Worm (Caenorhabditis elegans) whole organism, L4 larva: ENCODE measurements around the gene ugt-46.

Experiments
- ZK546.5 ChIP-seq, 2 experiments: sonication (generic microtip); optimal IDR thresholded peaks; 2 replicates each; lab custom pipeline; 2017; ENCODE audit warnings: missing biosample characterization in 2 of 2, missing genetic modification characterization in 2 of 2
- daf-12 ChIP-seq: fragments of 150-350 bp; optimal IDR thresholded peaks from 2 replicates; lab custom pipeline; 2014; ENCODE audit warnings: missing biosample characterization, missing genetic modification reagents, missing genetic modification characterization
- duxl-1 ChIP-seq: sonication (generic microtip); optimal IDR thresholded peaks from 2 replicates; lab custom pipeline; 2016; ENCODE audit warnings: mild to moderate bottlenecking, missing genetic modification characterization, moderate library complexity, missing compliant biosample characterization; ENCODE audit not compliant: poor library complexity
- fkh-10 ChIP-seq: fragments of 150-350 bp; optimal IDR thresholded peaks from 2 replicates; lab custom pipeline; 2014; ENCODE audit warnings: missing biosample characterization, missing genetic modification reagents, missing genetic modification characterization
- fos-1 ChIP-seq: fragments of 150-350 bp; optimal IDR thresholded peaks from 2 replicates; lab custom pipeline; 2014; ENCODE audit warnings: missing biosample characterization, missing genetic modification characterization
- nhr-11 ChIP-seq: fragments of 150-350 bp; optimal IDR thresholded peaks from 2 replicates; lab custom pipeline; 2014; ENCODE audit warnings: missing biosample characterization, missing genetic modification characterization
- nhr-237 ChIP-seq: sonication (generic microtip); optimal IDR thresholded peaks from 2 replicates; lab custom pipeline; 2017; ENCODE audit warnings: missing biosample characterization, missing genetic modification characterization
- nhr-25 ChIP-seq: sonication (generic microtip); optimal IDR thresholded peaks from 2 replicates; lab custom pipeline; 2017; ENCODE audit warnings: missing genetic modification characterization, mild to moderate bottlenecking, missing compliant biosample characterization, antibody characterized with exemption, moderate library complexity, borderline replicate concordance; ENCODE audit not compliant: insufficient read depth
- nhr-41 ChIP-seq: fragments of 200-800 bp; sonication (Bioruptor generic); IDR thresholded peaks from 2 replicates; pipeline ENCODE4 v1.3.6; 2022; ENCODE audit warnings: missing genetic modification reagents, missing genetic modification characterization, missing compliant biosample characterization
- nhr-77 ChIP-seq: fragments of 150-350 bp; optimal IDR thresholded peaks from 2 replicates; lab custom pipeline; 2014; ENCODE audit warnings: missing biosample characterization, missing genetic modification characterization
- snpc-4 ChIP-seq: fragments of 150-350 bp; optimal IDR thresholded peaks from 2 replicates; lab custom pipeline; 2014; ENCODE audit warnings: missing biosample characterization, missing genetic modification characterization
- zag-1 ChIP-seq: fragments of 150-350 bp; optimal IDR thresholded peaks from 2 replicates; lab custom pipeline; 2014; ENCODE audit warnings: missing biosample characterization, missing genetic modification characterization

- TF ChIP-seq snpc-4 (tag; lab: Kevin White, UChicago), result no peak
- TF ChIP-seq duxl-1, result no peak
- TF ChIP-seq fos-1, result no peak
- no peak for TF ChIP-seq nhr-25 (tag; lab: Kevin White, UChicago)
- TF ChIP-seq nhr-11, result no peak
- no peak for TF ChIP-seq zag-1
- no peak for TF ChIP-seq nhr-77 (tag; lab: Kevin White, UChicago)
- no peak for TF ChIP-seq daf-12 (tag; lab: Kevin White, UChicago)
- TF ChIP-seq nhr-41 (GFP tag; lab: Robert Waterston, UW), result no peak
- no peak for TF ChIP-seq fkh-10
- TF ChIP-seq nhr-237, result no peak
- TF ChIP-seq ZK546.5 (tag; optimal IDR thresholded peaks at IDR 0.05; lab: Kevin White, UChicago), result no peak
Observed at ce11 chrX:481150-481549, 48.9 kb downstream of the ugt-46 start, which contains the start of gene che-2.
